Fruit fly (Drosophila melanogaster) whole organism, embryonic: Measurements from ENCODE around the gene CG11309.

Experiments used
- B-H1 ChIP-seq: fragments of 200-800 bp; sonication (Bioruptor generic); IDR thresholded peaks from 3 replicates; pipeline ENCODE4 v1.3.6; 2022; ENCODE audit warnings: missing biosample characterization, missing genetic modification characterization
- Bdp1 ChIP-seq: fragments of 200-800 bp; sonication (Bioruptor generic); optimal IDR thresholded peaks from 3 replicates; lab custom pipeline; 2016; ENCODE audit warnings: missing biosample characterization, missing genetic modification characterization
- CG10979 ChIP-seq: fragments of 200-800 bp; sonication (Bioruptor generic); optimal IDR thresholded peaks from 2 replicates; lab custom pipeline; 2018; ENCODE audit warnings: missing biosample characterization, mild to moderate bottlenecking, missing genetic modification characterization, moderate library complexity
- CG12155 ChIP-seq: fragments of 200-800 bp; sonication (Bioruptor generic); optimal IDR thresholded peaks from 3 replicates; lab custom pipeline; 2016; ENCODE audit warnings: missing biosample characterization, missing genetic modification characterization
- CG12299 ChIP-seq: fragments of 200-800 bp; sonication (Bioruptor generic); optimal IDR thresholded peaks from 2 replicates; lab custom pipeline; 2018; ENCODE audit warnings: missing biosample characterization, mild to moderate bottlenecking, missing genetic modification characterization
- CG13775 ChIP-seq: fragments of 200-800 bp; sonication (Bioruptor generic); optimal IDR thresholded peaks from 3 replicates; lab custom pipeline; 2017; ENCODE audit warnings: missing biosample characterization, mild to moderate bottlenecking, missing genetic modification characterization
- CG14667 ChIP-seq: fragments of 200-800 bp; sonication (Bioruptor generic); IDR thresholded peaks from 2 replicates; pipeline ENCODE4 v1.3.6; 2022; ENCODE audit warnings: missing biosample characterization, missing genetic modification characterization
- CG15514 ChIP-seq: fragments of 200-800 bp; sonication (Bioruptor generic); optimal IDR thresholded peaks from 3 replicates; lab custom pipeline; 2017; ENCODE audit warnings: missing biosample characterization, missing genetic modification characterization, mild to moderate bottlenecking, moderate library complexity, missing genetic modification reagents
- CG16815 ChIP-seq: fragments of 200-800 bp; sonication (Bioruptor generic); optimal IDR thresholded peaks from 3 replicates; lab custom pipeline; 2017; ENCODE audit warnings: missing biosample characterization, mild to moderate bottlenecking, missing genetic modification characterization
- CG17359 ChIP-seq: fragments of 200-800 bp; sonication (Bioruptor generic); optimal IDR thresholded peaks from 3 replicates; lab custom pipeline; 2018; ENCODE audit warnings: missing biosample characterization, mild to moderate bottlenecking, missing genetic modification characterization, moderate library complexity
- CG1832 ChIP-seq: fragments of 200-800 bp; sonication (Bioruptor generic); optimal IDR thresholded peaks from 2 replicates; lab custom pipeline; 2017; ENCODE audit warnings: missing biosample characterization, mild to moderate bottlenecking, missing genetic modification characterization, inconsistent platforms
- CG18476 ChIP-seq: fragments of 200-800 bp; sonication (Bioruptor generic); optimal IDR thresholded peaks from 2 replicates; lab custom pipeline; 2016; ENCODE audit warnings: missing biosample characterization, mild to moderate bottlenecking, missing genetic modification characterization
- CG34422 ChIP-seq: fragments of 200-800 bp; sonication (Bioruptor generic); IDR thresholded peaks from 3 replicates; pipeline ENCODE4 v1.3.6; 2022; ENCODE audit warnings: missing biosample characterization, missing genetic modification characterization
- CG3995 ChIP-seq: fragments of 200-800 bp; sonication (Bioruptor generic); optimal IDR thresholded peaks from 3 replicates; lab custom pipeline; 2016; ENCODE audit warnings: missing biosample characterization, missing genetic modification characterization
- CG42726 ChIP-seq: fragments of 200-800 bp; sonication (Bioruptor generic); IDR thresholded peaks from 2 replicates; pipeline ENCODE4 v1.3.6; 2022; ENCODE audit warnings: missing biosample characterization, missing genetic modification characterization; ENCODE audit not compliant: partially characterized antibody
- CG4820 ChIP-seq: fragments of 200-800 bp; sonication (Bioruptor generic); optimal IDR thresholded peaks from 3 replicates; lab custom pipeline; 2016; ENCODE audit warnings: missing biosample characterization, missing genetic modification characterization
- CG6813 ChIP-seq: fragments of 200-800 bp; sonication (Bioruptor generic); optimal IDR thresholded peaks from 2 replicates; lab custom pipeline; 2017; ENCODE audit warnings: missing biosample characterization, missing genetic modification characterization, mild to moderate bottlenecking, moderate library complexity, missing genetic modification reagents
- CG7556 ChIP-seq: fragments of 200-800 bp; sonication (Bioruptor generic); optimal IDR thresholded peaks from 2 replicates; lab custom pipeline; 2017; ENCODE audit warnings: missing biosample characterization, mild to moderate bottlenecking, missing genetic modification characterization
- CG7928 ChIP-seq: fragments of 200-800 bp; sonication (Bioruptor generic); optimal IDR thresholded peaks from 2 replicates; lab custom pipeline; 2017; ENCODE audit warnings: missing biosample characterization, mild to moderate bottlenecking, missing genetic modification characterization
- CG9876 ChIP-seq: fragments of 200-800 bp; sonication (Bioruptor generic); optimal IDR thresholded peaks from 2 replicates; lab custom pipeline; 2016; ENCODE audit warnings: missing biosample characterization, missing genetic modification characterization
- CHES-1-like ChIP-seq: fragments of 200-800 bp; sonication (Bioruptor generic); optimal IDR thresholded peaks from 2 replicates; lab custom pipeline; 2016; ENCODE audit warnings: missing biosample characterization, missing genetic modification characterization
- CTCF ChIP-seq: fragments of 200-800 bp; sonication (Bioruptor generic); optimal IDR thresholded peaks from 2 replicates; lab custom pipeline; 2017; ENCODE audit warnings: missing biosample characterization, mild to moderate bottlenecking, missing genetic modification characterization, moderate library complexity
- Dip3 ChIP-seq: fragments of 200-800 bp; sonication (Bioruptor generic); optimal IDR thresholded peaks from 3 replicates; lab custom pipeline; 2016; ENCODE audit warnings: missing biosample characterization, missing genetic modification characterization
- ERR ChIP-seq: fragments of 200-800 bp; sonication (Bioruptor generic); optimal IDR thresholded peaks from 2 replicates; lab custom pipeline; 2016; ENCODE audit warnings: missing biosample characterization, missing genetic modification characterization
- HmgD ChIP-seq: fragments of 200-800 bp; sonication (Bioruptor generic); optimal IDR thresholded peaks from 3 replicates; lab custom pipeline; 2016; ENCODE audit warnings: missing biosample characterization, missing genetic modification characterization
- Hsf ChIP-seq: fragments of 200-800 bp; sonication (Bioruptor generic); optimal IDR thresholded peaks from 3 replicates; lab custom pipeline; 2016; ENCODE audit warnings: missing biosample characterization, missing genetic modification characterization
- Neu2 ChIP-seq: fragments of 200-800 bp; sonication (Bioruptor generic); optimal IDR thresholded peaks from 3 replicates; lab custom pipeline; 2016; ENCODE audit warnings: missing biosample characterization, missing genetic modification characterization, borderline replicate concordance
- Nf-YC ChIP-seq: fragments of 200-800 bp; optimal IDR thresholded peaks from 3 replicates; lab custom pipeline; 2019; ENCODE audit warnings: missing biosample characterization, mild to moderate bottlenecking, missing genetic modification characterization, moderate library complexity
- Optix ChIP-seq: fragments of 200-800 bp; sonication (Bioruptor generic); IDR thresholded peaks from 3 replicates; pipeline ENCODE4 v1.3.6; 2022; ENCODE audit warnings: missing biosample characterization, missing genetic modification characterization
- ash1 ChIP-seq: fragments of 200-800 bp; sonication (Bioruptor generic); optimal IDR thresholded peaks from 2 replicates; lab custom pipeline; 2018; ENCODE audit warnings: missing biosample characterization, mild to moderate bottlenecking, missing genetic modification characterization
- bab2 ChIP-seq: fragments of 200-800 bp; sonication (Bioruptor generic); optimal IDR thresholded peaks from 2 replicates; lab custom pipeline; 2016; ENCODE audit warnings: missing biosample characterization, missing genetic modification characterization
- bsh ChIP-seq, 2 experiments: fragments of 200-800 bp; sonication (Bioruptor generic); optimal IDR thresholded peaks; 2 replicates each; lab custom pipeline; 2017 to 2018; ENCODE audit warnings: mild to moderate bottlenecking in 2 of 2, missing biosample characterization in 2 of 2, missing genetic modification characterization in 2 of 2, moderate library complexity in 1 of 2
- btn ChIP-seq: fragments of 200-800 bp; sonication (Bioruptor generic); optimal IDR thresholded peaks from 2 replicates; lab custom pipeline; 2016; ENCODE audit warnings: missing biosample characterization, missing genetic modification characterization
- dmrt11E ChIP-seq: fragments of 200-800 bp; sonication (Bioruptor generic); optimal IDR thresholded peaks from 3 replicates; lab custom pipeline; 2018; ENCODE audit warnings: missing biosample characterization, mild to moderate bottlenecking, missing genetic modification characterization, moderate library complexity
- dmrt99B ChIP-seq: fragments of 200-800 bp; sonication (Bioruptor generic); optimal IDR thresholded peaks from 2 replicates; lab custom pipeline; 2018; ENCODE audit warnings: missing biosample characterization, mild to moderate bottlenecking, missing genetic modification characterization, moderate library complexity
- emc ChIP-seq: fragments of 200-800 bp; sonication (Bioruptor generic); optimal IDR thresholded peaks from 2 replicates; lab custom pipeline; 2016; ENCODE audit warnings: missing biosample characterization, missing genetic modification characterization
- fd64A ChIP-seq: fragments of 200-800 bp; sonication (Bioruptor generic); optimal IDR thresholded peaks from 3 replicates; lab custom pipeline; 2018; ENCODE audit warnings: missing biosample characterization, mild to moderate bottlenecking, missing genetic modification characterization
- ftz-f1 ChIP-seq: fragments of 200-800 bp; sonication (Bioruptor generic); optimal IDR thresholded peaks from 2 replicates; lab custom pipeline; 2016; ENCODE audit warnings: missing biosample characterization, missing genetic modification characterization
- gro ChIP-seq: fragments of 200-800 bp; sonication (Bioruptor generic); optimal IDR thresholded peaks from 2 replicates; lab custom pipeline; 2016; ENCODE audit warnings: missing biosample characterization, missing genetic modification characterization
- h ChIP-seq: fragments of >200 bp; optimal IDR thresholded peaks from 2 replicates; lab custom pipeline; 2017
- kah ChIP-seq: fragments of 200-800 bp; sonication (Bioruptor generic); optimal IDR thresholded peaks from 2 replicates; lab custom pipeline; 2018; ENCODE audit warnings: missing biosample characterization, mild to moderate bottlenecking, missing genetic modification characterization
- maf-S ChIP-seq: fragments of 200-800 bp; sonication (Bioruptor generic); optimal IDR thresholded peaks from 2 replicates; lab custom pipeline; 2016; ENCODE audit warnings: missing biosample characterization, missing genetic modification characterization
- mirr ChIP-seq: fragments of 200-800 bp; sonication (Bioruptor generic); optimal IDR thresholded peaks from 3 replicates; lab custom pipeline; 2018; ENCODE audit warnings: missing biosample characterization, mild to moderate bottlenecking, missing genetic modification characterization
- oc ChIP-seq: fragments of 200-800 bp; sonication (Bioruptor generic); optimal IDR thresholded peaks from 2 replicates; lab custom pipeline; 2018; ENCODE audit warnings: missing biosample characterization, mild to moderate bottlenecking, missing genetic modification characterization, moderate library complexity
- peb ChIP-seq: fragments of 200-800 bp; sonication (Bioruptor generic); IDR thresholded peaks from 2 replicates; pipeline ENCODE4 v1.3.6; 2022; ENCODE audit warnings: missing biosample characterization, missing genetic modification characterization
- sens ChIP-seq: fragments of 200-800 bp; sonication (Bioruptor generic); peaks from one replicate; lab custom pipeline; 2016; ENCODE audit warnings: missing biosample characterization, missing genetic modification characterization
- sens-2 ChIP-seq: fragments of 200-800 bp; sonication (Bioruptor generic); IDR thresholded peaks from 2 replicates; pipeline ENCODE4 v1.3.6; 2022; ENCODE audit warnings: missing biosample characterization, missing genetic modification characterization
- seq ChIP-seq: fragments of 200-800 bp; sonication (Bioruptor generic); IDR thresholded peaks from 2 replicates; pipeline ENCODE4 v1.3.6; 2022; ENCODE audit warnings: missing biosample characterization, missing genetic modification characterization
- sqz ChIP-seq: fragments of 200-800 bp; sonication (Bioruptor generic); optimal IDR thresholded peaks from 3 replicates; lab custom pipeline; 2018; ENCODE audit warnings: missing biosample characterization, mild to moderate bottlenecking, missing genetic modification characterization
- sr ChIP-seq: fragments of 200-800 bp; sonication (Bioruptor generic); IDR thresholded peaks from 3 replicates; pipeline ENCODE4 v1.3.6; 2022; ENCODE audit warnings: missing biosample characterization, missing genetic modification characterization
- tgo ChIP-seq: fragments of 200-800 bp; sonication (Bioruptor generic); IDR thresholded peaks from 3 replicates; pipeline ENCODE4 v1.3.6; 2022; ENCODE audit warnings: missing biosample characterization, missing genetic modification characterization
- zen2 ChIP-seq: fragments of 200-800 bp; sonication (Bioruptor generic); IDR thresholded peaks from 3 replicates; pipeline ENCODE4 v1.3.6; 2022; ENCODE audit warnings: missing biosample characterization, missing genetic modification characterization; ENCODE audit not compliant: partially characterized antibody

CG11309 gene

dm6 chr3L:21279876-21280566 lies 24.4 kb downstream of the CG11309 start, which contains the start of gene AcCoAS (continued):
- TF ChIP-seq HmgD (GFP tag; lab: Kevin White, UChicago) (no peak), CG12299 (no peak), Dip3 (GFP tag; lab: Kevin White, UChicago) (peak; percentile 34), sr (no peak), Neu2 (GFP tag; lab: Kevin White, UChicago) (no peak), h (no peak), CG34422 (peak; percentile 34; the same call in 1 of the 3 replicates), ftz-f1 (GFP tag; lab: Kevin White, UChicago) (peak; percentile 79), peb (GFP tag; lab: Robert Waterston, UW) (no peak), CG13775 (GFP tag; lab: Kevin White, UChicago) (no peak), CTCF (GFP tag; lab: Kevin White, UChicago) (peak; percentile 53), CG7928 (GFP tag; lab: Kevin White, UChicago) (no peak), gro (peak; percentile 75), emc (GFP tag; lab: Kevin White, UChicago) (no peak), mirr (GFP tag; lab: Kevin White, UChicago) (peak; percentile 82), B-H1 (GFP tag; lab: Robert Waterston, UW) (no peak), fd64A (GFP tag; lab: Kevin White, UChicago) (no peak), bsh (GFP tag; optimal IDR thresholded peaks at IDR 0.05; lab: Kevin White, UChicago) (no peak), Hsf (peak; percentile 26), CG42726 (GFP tag; lab: Robert Waterston, UW) (no peak), bab2 (GFP tag; lab: Kevin White, UChicago) (no peak), CG4820 (GFP tag; lab: Kevin White, UChicago) (no peak), sqz (GFP tag; lab: Kevin White, UChicago) (no peak), ash1 (GFP tag; lab: Kevin White, UChicago) (peak; percentile 15), sens (peak; percentile 84), CG12155 (GFP tag; lab: Kevin White, UChicago) (peak; percentile 25), sens-2 (GFP tag; lab: Robert Waterston, UW) (no peak), CG16815 (GFP tag; lab: Kevin White, UChicago) (no peak), btn (GFP tag; lab: Kevin White, UChicago) (no peak), CHES-1-like (GFP tag; lab: Kevin White, UChicago) (peak; percentile 2), CG1832 (GFP tag; lab: Kevin White, UChicago) (no peak), CG17359 (tag; lab: Kevin White, UChicago) (no peak), ERR (GFP tag; lab: Kevin White, UChicago) (peak; percentile 64), kah (GFP tag; lab: Kevin White, UChicago) (no peak), CG7556 (GFP tag; lab: Kevin White, UChicago) (peak; percentile 32), CG10979 (no peak), Bdp1 (GFP tag; lab: Kevin White, UChicago) (no peak), oc (tag; lab: Kevin White, UChicago) (no peak), maf-S (GFP tag; lab: Kevin White, UChicago) (no peak), CG18476 (no peak), dmrt11E (tag; lab: Kevin White, UChicago) (no peak), CG9876 (GFP tag; lab: Kevin White, UChicago) (no peak), CG14667 (no peak), Optix (GFP tag; lab: Robert Waterston, UW) (no peak), zen2 (GFP tag; lab: Robert Waterston, UW) (no peak), tgo (GFP tag; lab: Robert Waterston, UW) (no peak; the same call in 2 of the 3 replicates), Nf-YC (tag; lab: Kevin White, UChicago) (peak; percentile 47), CG3995 (no peak), seq (GFP tag; lab: Robert Waterston, UW) (no peak), CG6813 (GFP tag; lab: Kevin White, UChicago) (peak; percentile 9), CG15514 (peak; percentile 50), dmrt99B (tag; lab: Kevin White, UChicago) (no peak)
